Fruit fly (Drosophila melanogaster): Measurements from ENCODE around the gene Or98b.

Or98b gene

dm6 chr3R:28339654-28340605 is 12.1 kb upstream of the Or98b start, which contains the start of the genes Gfat2 and Moca-cyp (continued):
- TF ChIP-seq NK7.1 (GFP tag; optimal IDR thresholded peaks at IDR 0.05) (no peak), CG8290 (GFP tag; optimal IDR thresholded peaks at IDR 0.05) (peak; percentile 49), CG8290 (tag; optimal IDR thresholded peaks at IDR 0.05) (peak; percentile 13 to 67), ERR (GFP tag; optimal IDR thresholded peaks at IDR 0.05) (no peak), sim (GFP tag; IDR thresholded peaks at IDR 0.05) (no peak), CG11398 (GFP tag; optimal IDR thresholded peaks at IDR 0.05) (no peak), repo (GFP tag; optimal IDR thresholded peaks at IDR 0.05) (no peak), Lim3 (GFP tag; IDR thresholded peaks at IDR 0.05) (no peak), Xrp1 (GFP tag; IDR thresholded peaks at IDR 0.05) (peak; percentile 44; the same call in 1 of the 2 replicates), CG3838 (GFP tag; optimal IDR thresholded peaks at IDR 0.05) (peak; percentile 34), ash1 (GFP tag; optimal IDR thresholded peaks at IDR 0.05) (no peak), oc (tag; optimal IDR thresholded peaks at IDR 0.05) (no peak), Eip74EF (GFP tag; optimal IDR thresholded peaks at IDR 0.05) (no peak), MTF-1 (GFP tag; optimal IDR thresholded peaks at IDR 0.05; ENCODE audit: borderline replicate concordance) (peak; percentile 71), Dfd (GFP tag; optimal IDR thresholded peaks at IDR 0.05) (no peak), zfh1 (GFP tag; IDR thresholded peaks at IDR 0.05) (peak; percentile 65; the same call in 2 of the 3 replicates), Atf6 (GFP tag; IDR thresholded peaks at IDR 0.05) (peak; percentile 29; the same call in 1 of the 2 replicates), Six4 (GFP tag; optimal IDR thresholded peaks at IDR 0.05) (peak; percentile 36), lmd (GFP tag; IDR thresholded peaks at IDR 0.05) (peak; percentile 69), CG7271 (tag; optimal IDR thresholded peaks at IDR 0.05) (peak; percentile 62), unc-4 (GFP tag; IDR thresholded peaks at IDR 0.05; ENCODE audit: partially characterized antibody) (peak; percentile 61), H15 (GFP tag; IDR thresholded peaks at IDR 0.05) (0 out of 3 replicates have a peak, but pooled peaks have one; percentile 39), lola (GFP tag; optimal IDR thresholded peaks at IDR 0.05) (peak in 1 of 3 experiments; percentile 56), Sry-δ (GFP tag; optimal IDR thresholded peaks at IDR 0.05) (peak; percentile 71), Dbx (GFP tag; IDR thresholded peaks at IDR 0.05) (peak; percentile 51; the same call in 1 of the 3 replicates), CG7786 (GFP tag; optimal IDR thresholded peaks at IDR 0.05) (no peak), CG5180 (GFP tag; optimal IDR thresholded peaks at IDR 0.05) (peak; percentile 9), dpn (GFP tag; optimal IDR thresholded peaks at IDR 0.05) (peak; percentile 37 to 48), luna (GFP tag; optimal IDR thresholded peaks at IDR 0.05) (no peak), CG17359 (tag; optimal IDR thresholded peaks at IDR 0.05) (peak; percentile 39), CG4360 (GFP tag; IDR thresholded peaks at IDR 0.05) (0 out of 2 replicates have a peak, but pooled peaks have one; percentile 35), Pdp1 (GFP tag; optimal IDR thresholded peaks at IDR 0.05) (peak in 1 of 2 experiments; percentile 80), Oli (tag; optimal IDR thresholded peaks at IDR 0.05) (peak; percentile 63), CG7357 (GFP tag; IDR thresholded peaks at IDR 0.05) (peak; percentile 26; the same call in 1 of the 3 replicates), Hmx (GFP tag; optimal IDR thresholded peaks at IDR 0.05) (no peak), MESR4 (GFP tag; optimal IDR thresholded peaks at IDR 0.05) (peak; percentile 67), GATAe (GFP tag; conservative IDR thresholded peaks at IDR 0.05) (no peak), CG3847 (GFP tag; IDR thresholded peaks at IDR 0.05) (peak; percentile 49), cwo (GFP tag; optimal IDR thresholded peaks at IDR 0.05) (peak; percentile 52), CG14667 (GFP tag; IDR thresholded peaks at IDR 0.05) (0 out of 2 replicates have a peak, but pooled peaks have one; percentile 15), CG2889 (GFP tag; IDR thresholded peaks at IDR 0.05) (0 out of 3 replicates have a peak, but pooled peaks have one; percentile 29), CG12391 (tag; optimal IDR thresholded peaks at IDR 0.05) (peak; percentile 73), B-H2 (GFP tag; optimal IDR thresholded peaks at IDR 0.05) (peak; percentile 63), ac (GFP tag; optimal IDR thresholded peaks at IDR 0.05) (peak; percentile 44), CG13424 (tag; optimal IDR thresholded peaks at IDR 0.05) (peak; percentile 79), CG4854 (GFP tag; optimal IDR thresholded peaks at IDR 0.05) (no peak), CG33213 (GFP tag; optimal IDR thresholded peaks at IDR 0.05) (no peak), slp2 (GFP tag; optimal IDR thresholded peaks at IDR 0.05) (no peak)
